Fruit fly (Drosophila melanogaster) whole organism, embryonic: Measurements from ENCODE around the gene CG34310.

ENCODE experiments used
- CG10147 ChIP-seq: fragments of 200-800 bp; sonication (Bioruptor generic); optimal IDR thresholded peaks from 2 replicates; lab custom pipeline; 2019; ENCODE audit warnings: missing biosample characterization, mild to moderate bottlenecking, missing genetic modification characterization, moderate library complexity
- CG11093 ChIP-seq: fragments of 200-800 bp; sonication (Bioruptor generic); IDR thresholded peaks from 3 replicates; pipeline ENCODE4 v1.3.6; 2022; ENCODE audit warnings: missing biosample characterization, missing genetic modification characterization
- CG12104 ChIP-seq: fragments of 200-800 bp; sonication (Bioruptor generic); optimal IDR thresholded peaks from 3 replicates; lab custom pipeline; 2016; ENCODE audit warnings: missing biosample characterization, missing genetic modification characterization
- CG12219 ChIP-seq: fragments of 200-800 bp; sonication (Bioruptor generic); optimal IDR thresholded peaks from 3 replicates; lab custom pipeline; 2018; ENCODE audit warnings: missing biosample characterization, mild to moderate bottlenecking, missing genetic modification characterization
- CG12942 ChIP-seq: fragments of 200-800 bp; sonication (Bioruptor generic); optimal IDR thresholded peaks from 3 replicates; lab custom pipeline; 2016; ENCODE audit warnings: missing biosample characterization, missing genetic modification characterization
- CG13287 ChIP-seq: fragments of 200-800 bp; sonication (Bioruptor generic); IDR thresholded peaks from 2 replicates; pipeline ENCODE4 v1.3.6; 2022; ENCODE audit warnings: missing biosample characterization, missing genetic modification characterization; ENCODE audit not compliant: partially characterized antibody
- CG13775 ChIP-seq: fragments of 200-800 bp; sonication (Bioruptor generic); optimal IDR thresholded peaks from 3 replicates; lab custom pipeline; 2017; ENCODE audit warnings: missing biosample characterization, mild to moderate bottlenecking, missing genetic modification characterization
- CG1529 ChIP-seq: fragments of 200-800 bp; sonication (Bioruptor generic); optimal IDR thresholded peaks from 3 replicates; lab custom pipeline; 2018; ENCODE audit warnings: missing biosample characterization, missing genetic modification characterization
- CG17612 ChIP-seq: fragments of 200-800 bp; sonication (Bioruptor generic); IDR thresholded peaks from 2 replicates; pipeline ENCODE4 v1.3.6; 2022; ENCODE audit warnings: missing biosample characterization, missing genetic modification characterization
- CG17802 ChIP-seq: fragments of 200-800 bp; sonication (Bioruptor generic); optimal IDR thresholded peaks from 2 replicates; lab custom pipeline; 2018; ENCODE audit warnings: missing biosample characterization, mild to moderate bottlenecking, missing genetic modification characterization, moderate library complexity
- CG2202 ChIP-seq: fragments of 200-800 bp; sonication (Bioruptor generic); optimal IDR thresholded peaks from 2 replicates; lab custom pipeline; 2018; ENCODE audit warnings: missing biosample characterization, mild to moderate bottlenecking, missing genetic modification characterization
- CG31365 ChIP-seq: fragments of 200-800 bp; sonication (Bioruptor generic); optimal IDR thresholded peaks from 2 replicates; lab custom pipeline; 2018; ENCODE audit warnings: missing biosample characterization, mild to moderate bottlenecking, missing genetic modification characterization
- CG3163 ChIP-seq: fragments of 200-800 bp; sonication (Bioruptor generic); optimal IDR thresholded peaks from 3 replicates; lab custom pipeline; 2016; ENCODE audit warnings: missing biosample characterization, missing genetic modification characterization
- CG34376 ChIP-seq: fragments of 200-800 bp; sonication (Bioruptor generic); optimal IDR thresholded peaks from 2 replicates; lab custom pipeline; 2018; ENCODE audit warnings: missing biosample characterization, mild to moderate bottlenecking, missing genetic modification characterization
- CG4854 ChIP-seq: fragments of 200-800 bp; sonication (Bioruptor generic); optimal IDR thresholded peaks from 2 replicates; lab custom pipeline; 2016; ENCODE audit warnings: missing biosample characterization, missing genetic modification characterization, inconsistent platforms
- CG6272 ChIP-seq: fragments of 200-800 bp; sonication (Bioruptor generic); IDR thresholded peaks from 2 replicates; pipeline ENCODE4 v1.3.6; 2022; ENCODE audit warnings: missing biosample characterization, missing genetic modification characterization
- CG7357 ChIP-seq: fragments of 200-800 bp; sonication (Bioruptor generic); IDR thresholded peaks from 3 replicates; pipeline ENCODE4 v1.3.6; 2022; ENCODE audit warnings: missing biosample characterization, missing genetic modification characterization
- Camta ChIP-seq: fragments of 200-800 bp; sonication (Bioruptor generic); optimal IDR thresholded peaks from 2 replicates; lab custom pipeline; 2016; ENCODE audit warnings: missing biosample characterization, missing genetic modification characterization
- Fer3 ChIP-seq: fragments of 200-800 bp; sonication (Bioruptor generic); optimal IDR thresholded peaks from 2 replicates; lab custom pipeline; 2018; ENCODE audit warnings: missing biosample characterization, mild to moderate bottlenecking, missing genetic modification characterization, moderate library complexity
- HLH3B ChIP-seq: fragments of 200-800 bp; sonication (Bioruptor generic); IDR thresholded peaks from 2 replicates; pipeline ENCODE4 v1.3.6; 2022; ENCODE audit warnings: missing biosample characterization, missing genetic modification characterization
- MBD-R2 ChIP-seq: fragments of 200-800 bp; sonication (Bioruptor generic); IDR thresholded peaks from 2 replicates; pipeline ENCODE4 v1.3.6; 2022; ENCODE audit warnings: missing biosample characterization, missing genetic modification characterization
- Mes4 ChIP-seq: fragments of 200-800 bp; sonication (Bioruptor generic); optimal IDR thresholded peaks from 2 replicates; lab custom pipeline; 2016; ENCODE audit warnings: missing biosample characterization, missing genetic modification characterization
- Mrtf ChIP-seq: fragments of 200-800 bp; sonication (Bioruptor generic); IDR thresholded peaks from 3 replicates; pipeline ENCODE4 v1.3.6; 2022; ENCODE audit warnings: missing biosample characterization, missing genetic modification characterization
- NFAT ChIP-seq: fragments of 200-800 bp; sonication (Bioruptor generic); IDR thresholded peaks from 2 replicates; pipeline ENCODE4 v1.3.6; 2022; ENCODE audit warnings: missing biosample characterization, missing genetic modification characterization
- Optix ChIP-seq: fragments of 200-800 bp; sonication (Bioruptor generic); IDR thresholded peaks from 3 replicates; pipeline ENCODE4 v1.3.6; 2022; ENCODE audit warnings: missing biosample characterization, missing genetic modification characterization
- Ravus ChIP-seq: fragments of 200-800 bp; sonication (Bioruptor generic); IDR thresholded peaks from 2 replicates; pipeline ENCODE4 v1.3.6; 2022; ENCODE audit warnings: missing biosample characterization, missing genetic modification characterization
- Rfx ChIP-seq: fragments of 200-800 bp; sonication (Bioruptor generic); IDR thresholded peaks from 2 replicates; pipeline ENCODE4 v1.3.6; 2022; ENCODE audit warnings: missing biosample characterization, missing genetic modification characterization
- Side ChIP-seq: fragments of 200-800 bp; sonication (Bioruptor generic); optimal IDR thresholded peaks from 2 replicates; lab custom pipeline; 2016; ENCODE audit warnings: missing biosample characterization, missing genetic modification characterization
- Taf1 ChIP-seq: fragments of 200-800 bp; sonication (Bioruptor generic); IDR thresholded peaks from 2 replicates; pipeline ENCODE4 v1.3.6; 2022; ENCODE audit warnings: missing biosample characterization, missing genetic modification characterization
- Trl ChIP-seq, 3 experiments: fragments of >200 bp in 2 of 3; fragments of 200-800 bp in 1 of 3; sonication (Bioruptor generic) in 1 of 3; optimal IDR thresholded peaks; 2 replicates in 1 of 3; 3 replicates in 2 of 3; lab custom pipeline; 2016 to 2017; ENCODE audit warnings: missing biosample characterization in 1 of 3, missing genetic modification characterization in 1 of 3
- ase ChIP-seq: fragments of 200-800 bp; sonication (Bioruptor generic); IDR thresholded peaks from 3 replicates; pipeline ENCODE4 v1.3.6; 2022; ENCODE audit warnings: missing biosample characterization, missing genetic modification characterization
- bowl ChIP-seq: fragments of 200-800 bp; sonication (Bioruptor generic); IDR thresholded peaks from 2 replicates; pipeline ENCODE4 v1.3.6; 2022; ENCODE audit warnings: missing biosample characterization, missing genetic modification characterization
- cato ChIP-seq: fragments of 200-800 bp; sonication (Bioruptor generic); optimal IDR thresholded peaks from 2 replicates; lab custom pipeline; 2016; ENCODE audit warnings: missing biosample characterization, missing genetic modification characterization, borderline replicate concordance
- chm ChIP-seq: fragments of 200-800 bp; sonication (Bioruptor generic); IDR thresholded peaks from 2 replicates; pipeline ENCODE4 v1.3.6; 2022; ENCODE audit warnings: missing biosample characterization, missing genetic modification characterization
- crol ChIP-seq: fragments of 200-800 bp; sonication (Bioruptor generic); IDR thresholded peaks from 2 replicates; pipeline ENCODE4 v1.3.6; 2022; ENCODE audit warnings: missing biosample characterization, missing genetic modification characterization
- dimm ChIP-seq: fragments of 200-800 bp; sonication (Bioruptor generic); IDR thresholded peaks from 2 replicates; pipeline ENCODE4 v1.3.6; 2022; ENCODE audit warnings: missing biosample characterization, missing genetic modification characterization
- dpn ChIP-seq, 2 experiments: fragments of 200-800 bp; sonication (Bioruptor generic); optimal IDR thresholded peaks; 3 replicates each; lab custom pipeline; 2016; ENCODE audit warnings: missing biosample characterization in 2 of 2, missing genetic modification characterization in 2 of 2
- ems ChIP-seq: fragments of 200-800 bp; sonication (Bioruptor generic); optimal IDR thresholded peaks from 3 replicates; lab custom pipeline; 2016; ENCODE audit warnings: missing biosample characterization, missing genetic modification characterization
- fru ChIP-seq: fragments of >200 bp; optimal IDR thresholded peaks from 2 replicates; lab custom pipeline; 2017
- ftz-f1 ChIP-seq: fragments of 200-800 bp; sonication (Bioruptor generic); optimal IDR thresholded peaks from 2 replicates; lab custom pipeline; 2016; ENCODE audit warnings: missing biosample characterization, missing genetic modification characterization
- gsb ChIP-seq: fragments of 200-800 bp; sonication (Bioruptor generic); IDR thresholded peaks from 2 replicates; pipeline ENCODE4 v1.3.6; 2022; ENCODE audit warnings: missing biosample characterization, missing genetic modification characterization
- ind ChIP-seq: fragments of 200-800 bp; sonication (Bioruptor generic); optimal IDR thresholded peaks from 3 replicates; lab custom pipeline; 2016; ENCODE audit warnings: missing biosample characterization, missing genetic modification characterization
- lab ChIP-seq: fragments of 200-800 bp; sonication (Bioruptor generic); optimal IDR thresholded peaks from 3 replicates; lab custom pipeline; 2017; ENCODE audit warnings: missing biosample characterization, missing genetic modification characterization, mild to moderate bottlenecking, moderate library complexity, missing genetic modification reagents
- nau ChIP-seq: fragments of 200-800 bp; sonication (Bioruptor generic); optimal IDR thresholded peaks from 3 replicates; lab custom pipeline; 2017; ENCODE audit warnings: missing biosample characterization, mild to moderate bottlenecking, missing genetic modification characterization, missing genetic modification reagents
- odd ChIP-seq: fragments of 200-800 bp; sonication (Bioruptor generic); optimal IDR thresholded peaks from 2 replicates; lab custom pipeline; 2017; ENCODE audit warnings: missing biosample characterization, mild to moderate bottlenecking, missing genetic modification characterization
- p53 ChIP-seq: fragments of 200-800 bp; sonication (Bioruptor generic); optimal IDR thresholded peaks from 2 replicates; lab custom pipeline; 2016; ENCODE audit warnings: missing biosample characterization, missing genetic modification characterization
- peb ChIP-seq: fragments of 200-800 bp; sonication (Bioruptor generic); IDR thresholded peaks from 2 replicates; pipeline ENCODE4 v1.3.6; 2022; ENCODE audit warnings: missing biosample characterization, missing genetic modification characterization
- repo ChIP-seq: fragments of 200-800 bp; sonication (Bioruptor generic); optimal IDR thresholded peaks from 2 replicates; lab custom pipeline; 2016; ENCODE audit warnings: missing biosample characterization, missing genetic modification characterization
- sima ChIP-seq: fragments of 200-800 bp; sonication (Bioruptor generic); optimal IDR thresholded peaks from 2 replicates; lab custom pipeline; 2016; ENCODE audit warnings: missing biosample characterization, missing genetic modification characterization
- sqz ChIP-seq: fragments of 200-800 bp; sonication (Bioruptor generic); optimal IDR thresholded peaks from 3 replicates; lab custom pipeline; 2018; ENCODE audit warnings: missing biosample characterization, mild to moderate bottlenecking, missing genetic modification characterization
- sr ChIP-seq: fragments of 200-800 bp; sonication (Bioruptor generic); IDR thresholded peaks from 3 replicates; pipeline ENCODE4 v1.3.6; 2022; ENCODE audit warnings: missing biosample characterization, missing genetic modification characterization
- tx ChIP-seq: fragments of 200-800 bp; sonication (Bioruptor generic); optimal IDR thresholded peaks from 2 replicates; lab custom pipeline; 2016; ENCODE audit warnings: missing biosample characterization, missing genetic modification characterization
- z ChIP-seq: fragments of 200-800 bp; sonication (Bioruptor generic); IDR thresholded peaks from 3 replicates; pipeline ENCODE4 v1.3.6; 2022; ENCODE audit warnings: missing biosample characterization, missing genetic modification characterization

The CG34310 gene

dm6 chr2L:6622642-6623162 is 40.8 kb upstream of the CG34310 start, which contains the start of gene CG34345 (continued):
- TF ChIP-seq Taf1 (GFP tag; lab: Robert Waterston, UW), result no peak
- no peak for TF ChIP-seq CG31365 (tag; lab: Kevin White, UChicago)
- no peak for TF ChIP-seq chm (GFP tag; lab: Robert Waterston, UW)
- peak; percentile 2 for TF ChIP-seq CG3163
- no peak for TF ChIP-seq CG6272 (GFP tag; lab: Robert Waterston, UW)
- no peak for TF ChIP-seq CG12219 (GFP tag; lab: Kevin White, UChicago)
- TF ChIP-seq sqz (GFP tag; lab: Kevin White, UChicago), result no peak
- no peak for TF ChIP-seq ftz-f1
- no peak for TF ChIP-seq CG2202 (tag; lab: Kevin White, UChicago)
- TF ChIP-seq ase (GFP tag; lab: Robert Waterston, UW), result no peak
- no peak for TF ChIP-seq NFAT (GFP tag; lab: Robert Waterston, UW)
- no peak for TF ChIP-seq p53 (GFP tag; lab: Kevin White, UChicago)
- TF ChIP-seq CG4854 (GFP tag; lab: Kevin White, UChicago), result no peak
- TF ChIP-seq Camta (GFP tag; lab: Kevin White, UChicago), result no peak
- peak; percentile 89 for TF ChIP-seq CG13287 (GFP tag; lab: Robert Waterston, UW)
- TF ChIP-seq CG34376, result no peak
- TF ChIP-seq sr (GFP tag; lab: Robert Waterston, UW), result no peak
- no peak for TF ChIP-seq CG17802
- TF ChIP-seq Optix (GFP tag; lab: Robert Waterston, UW), result no peak
- no peak for TF ChIP-seq CG7357 (GFP tag; lab: Robert Waterston, UW)
- TF ChIP-seq repo (GFP tag; lab: Kevin White, UChicago), result no peak
- no peak for TF ChIP-seq CG13775 (GFP tag; lab: Kevin White, UChicago)
- TF ChIP-seq Trl (optimal IDR thresholded peaks at IDR 0.05; lab: Kevin White, UChicago), result no peak
- TF ChIP-seq Trl (GFP tag; optimal IDR thresholded peaks at IDR 0.05; lab: Kevin White, UChicago), result no peak
- TF ChIP-seq dpn (GFP tag; optimal IDR thresholded peaks at IDR 0.05; lab: Kevin White, UChicago), result peak; percentile 8 to 48
- no peak for TF ChIP-seq cato
- TF ChIP-seq ems (GFP tag; lab: Kevin White, UChicago), result no peak
- TF ChIP-seq MBD-R2 (GFP tag; lab: Robert Waterston, UW), result no peak
- no peak for TF ChIP-seq gsb (GFP tag; lab: Robert Waterston, UW)
- no peak for TF ChIP-seq CG17612 (GFP tag; lab: Robert Waterston, UW)
- no peak for TF ChIP-seq CG12942 (GFP tag; lab: Kevin White, UChicago)
- peak; percentile 52 for TF ChIP-seq Rfx (GFP tag; lab: Robert Waterston, UW)
- TF ChIP-seq Side (GFP tag; lab: Kevin White, UChicago), result no peak
- no peak for TF ChIP-seq lab (GFP tag; lab: Kevin White, UChicago)
- TF ChIP-seq nau (GFP tag; lab: Kevin White, UChicago), result no peak
- no peak for TF ChIP-seq z
- TF ChIP-seq CG1529 (GFP tag; lab: Kevin White, UChicago), result no peak
- TF ChIP-seq crol (GFP tag; lab: Robert Waterston, UW), result no peak
- TF ChIP-seq dimm (GFP tag; lab: Robert Waterston, UW), result no peak
- no peak for TF ChIP-seq Fer3 (tag; lab: Kevin White, UChicago)
- TF ChIP-seq Ravus (GFP tag; lab: Robert Waterston, UW), result no peak
- TF ChIP-seq CG10147 (GFP tag; lab: Kevin White, UChicago), result no peak
- no peak for TF ChIP-seq Mes4 (GFP tag; lab: Kevin White, UChicago)
- no peak for TF ChIP-seq ind (GFP tag; lab: Kevin White, UChicago)
- no peak for TF ChIP-seq sima (GFP tag; lab: Kevin White, UChicago)
- no peak for TF ChIP-seq fru (lab: Kevin White, UChicago)
- no peak for TF ChIP-seq odd (GFP tag; lab: Kevin White, UChicago)
- no peak for TF ChIP-seq HLH3B (GFP tag; lab: Robert Waterston, UW)
- no peak for TF ChIP-seq peb (GFP tag; lab: Robert Waterston, UW)
- no peak for TF ChIP-seq bowl (GFP tag; lab: Robert Waterston, UW)
- TF ChIP-seq CG12104, result no peak
- TF ChIP-seq Mrtf (GFP tag; lab: Robert Waterston, UW), result no peak
- no peak for TF ChIP-seq CG11093 (GFP tag; lab: Robert Waterston, UW)
- TF ChIP-seq tx, result no peak
